Fruit fly (Drosophila melanogaster): ENCODE data around the gene CG8475.
A peak's percentile ranks its signal among the peaks of the same experiment; 100 is the strongest.

Gene CG8475

dm6 chr2L:8212666-8213270, 16.1 kb upstream of the CG8475 start, which contains the start of the genes CG8372 and CG8360 (continued):
- TF ChIP-seq pho (GFP tag; optimal IDR thresholded peaks at IDR 0.05) = peak; percentile 99
- TF ChIP-seq CG7556 (GFP tag; optimal IDR thresholded peaks at IDR 0.05) = peak; percentile 98
- TF ChIP-seq tll (GFP tag; optimal IDR thresholded peaks at IDR 0.05) = peak in 1 of 2 experiments; percentile 72
- TF ChIP-seq dati (GFP tag; IDR thresholded peaks at IDR 0.05) = peak; percentile 99
- TF ChIP-seq vnd (GFP tag; IDR thresholded peaks at IDR 0.05; ENCODE audit: partially characterized antibody) = no peak
- peak; percentile 95 for TF ChIP-seq CG6683 (GFP tag; optimal IDR thresholded peaks at IDR 0.05)
- TF ChIP-seq eyg (GFP tag; optimal IDR thresholded peaks at IDR 0.05) = peak; percentile 99
- peak; percentile 99 for TF ChIP-seq Side (GFP tag; optimal IDR thresholded peaks at IDR 0.05)
- peak; percentile 99 for TF ChIP-seq CG16863 (GFP tag; optimal IDR thresholded peaks at IDR 0.05)
- TF ChIP-seq hkb (optimal IDR thresholded peaks at IDR 0.05) = no peak
- TF ChIP-seq hkb (GFP tag; IDR thresholded peaks at IDR 0.05) = peak; percentile 99
- peak; percentile 99 for TF ChIP-seq CG11456 (GFP tag; IDR thresholded peaks at IDR 0.05)
- peak; percentile 99 for TF ChIP-seq CG14441 (GFP tag; IDR thresholded peaks at IDR 0.05)
- TF ChIP-seq CG7839 (tag; optimal IDR thresholded peaks at IDR 0.05) = peak; percentile 99
- peak; percentile 97 for TF ChIP-seq CG7987 (GFP tag; optimal IDR thresholded peaks at IDR 0.05)
- peak; percentile 39 for TF ChIP-seq cad (GFP tag; optimal IDR thresholded peaks at IDR 0.05)
- peak; percentile 98 for TF ChIP-seq gce (GFP tag; IDR thresholded peaks at IDR 0.05)
- TF ChIP-seq pnt (GFP tag; optimal IDR thresholded peaks at IDR 0.05) = peak; percentile 99
- 0 out of 2 replicates have a peak, but pooled peaks have one; percentile 26 for TF ChIP-seq amos (GFP tag; IDR thresholded peaks at IDR 0.05; ENCODE audit: partially characterized antibody)
- peak; percentile 99 for TF ChIP-seq peb (GFP tag; IDR thresholded peaks at IDR 0.05)
- TF ChIP-seq Hr39 (optimal IDR thresholded peaks at IDR 0.05) = no peak
- peak; percentile 95 for TF ChIP-seq Neu2 (GFP tag; optimal IDR thresholded peaks at IDR 0.05; ENCODE audit: borderline replicate concordance)
- peak; percentile 96 for TF ChIP-seq onecut (GFP tag; IDR thresholded peaks at IDR 0.05)
- peak; percentile 96 for TF ChIP-seq CG11504 (tag; optimal IDR thresholded peaks at IDR 0.05)
- TF ChIP-seq CG17385 (GFP tag; optimal IDR thresholded peaks at IDR 0.05) = peak; percentile 97
- peak; percentile 99 for TF ChIP-seq Oli (tag; optimal IDR thresholded peaks at IDR 0.05)
- TF ChIP-seq E2f1 (GFP tag; IDR thresholded peaks at IDR 0.05) = peak; percentile 99
- peak; percentile 97 for TF ChIP-seq CG6854 (GFP tag; optimal IDR thresholded peaks at IDR 0.05)
- TF ChIP-seq jing (GFP tag; optimal IDR thresholded peaks at IDR 0.05) = peak; percentile 99
- peak; percentile 98 for TF ChIP-seq CG10543 (GFP tag; optimal IDR thresholded peaks at IDR 0.05)
- no peak for TF ChIP-seq zen2 (GFP tag; IDR thresholded peaks at IDR 0.05; ENCODE audit: partially characterized antibody)
- peak; percentile 18 for TF ChIP-seq CG7745 (tag; optimal IDR thresholded peaks at IDR 0.05)
- peak; percentile 98 for TF ChIP-seq dmrt99B (tag; optimal IDR thresholded peaks at IDR 0.05)
- TF ChIP-seq esg (GFP tag; conservative IDR thresholded peaks at IDR 0.05) = peak; percentile 99
- peak; percentile 65 for TF ChIP-seq Sin3A (optimal IDR thresholded peaks at IDR 0.05)
- TF ChIP-seq unpg (GFP tag; optimal IDR thresholded peaks at IDR 0.05) = peak; percentile 99
- TF ChIP-seq tna (GFP tag; IDR thresholded peaks at IDR 0.05; ENCODE audit: partially characterized antibody) = no peak
- TF ChIP-seq CG7786 (GFP tag; optimal IDR thresholded peaks at IDR 0.05) = peak; percentile 99
- TF ChIP-seq zen (tag; optimal IDR thresholded peaks at IDR 0.05) = peak; percentile 97
- peak; percentile 99 for TF ChIP-seq CG32772 (GFP tag; IDR thresholded peaks at IDR 0.05)
- peak; percentile 90 for TF ChIP-seq Adf1 (GFP tag; IDR thresholded peaks at IDR 0.05)
- TF ChIP-seq corto (GFP tag; optimal IDR thresholded peaks at IDR 0.05) = peak; percentile 99
- peak; percentile 75 for TF ChIP-seq CG13287 (GFP tag; IDR thresholded peaks at IDR 0.05; ENCODE audit: partially characterized antibody)
- TF ChIP-seq repo (GFP tag; optimal IDR thresholded peaks at IDR 0.05) = peak; percentile 99
- peak; percentile 92 for TF ChIP-seq twi (tag; optimal IDR thresholded peaks at IDR 0.05)
- TF ChIP-seq CG15073 (GFP tag; optimal IDR thresholded peaks at IDR 0.05) = peak; percentile 92
- TF ChIP-seq eve (GFP tag; optimal IDR thresholded peaks at IDR 0.05) = peak in 1 of 2 experiments; percentile 46
- TF ChIP-seq tup (GFP tag; optimal IDR thresholded peaks at IDR 0.05) = peak; percentile 99
- TF ChIP-seq CG9609 (GFP tag; optimal IDR thresholded peaks at IDR 0.05) = peak; percentile 99
- peak; percentile 99 for TF ChIP-seq pb (GFP tag; optimal IDR thresholded peaks at IDR 0.05)
